Fruit fly (Drosophila melanogaster) whole organism, embryonic: ENCODE measurements around the gene CG3505.

Source experiments
- Abd-B ChIP-seq: fragments of 200-800 bp; sonication (Bioruptor generic); optimal IDR thresholded peaks from 2 replicates; lab custom pipeline; 2018; ENCODE audit warnings: missing biosample characterization, mild to moderate bottlenecking, missing genetic modification characterization, moderate library complexity
- Blimp-1 ChIP-seq: fragments of 200-800 bp; sonication (Bioruptor generic); optimal IDR thresholded peaks from 3 replicates; lab custom pipeline; 2018; ENCODE audit warnings: missing biosample characterization, missing genetic modification characterization, mild to moderate bottlenecking, moderate library complexity, missing genetic modification reagents
- CG11456 ChIP-seq: fragments of 200-800 bp; sonication (Bioruptor generic); IDR thresholded peaks from 3 replicates; pipeline ENCODE4 v1.3.6; 2022; ENCODE audit warnings: missing biosample characterization, missing genetic modification characterization
- CG12071 ChIP-seq: fragments of 200-800 bp; sonication (Bioruptor generic); optimal IDR thresholded peaks from 3 replicates; lab custom pipeline; 2018; ENCODE audit warnings: missing biosample characterization, mild to moderate bottlenecking, missing genetic modification characterization
- CG12236 ChIP-seq: fragments of 200-800 bp; sonication (Bioruptor generic); optimal IDR thresholded peaks from 2 replicates; lab custom pipeline; 2016; ENCODE audit warnings: missing biosample characterization, missing genetic modification characterization
- CG1233 ChIP-seq: fragments of 200-800 bp; sonication (Bioruptor generic); optimal IDR thresholded peaks from 4 replicates; lab custom pipeline; 2018; ENCODE audit warnings: missing biosample characterization, mild to moderate bottlenecking, missing genetic modification characterization
- CG14441 ChIP-seq: fragments of 200-800 bp; sonication (Bioruptor generic); IDR thresholded peaks from 2 replicates; pipeline ENCODE4 v1.3.6; 2022; ENCODE audit warnings: missing biosample characterization, missing genetic modification characterization
- CG15269 ChIP-seq: fragments of 200-800 bp; sonication (Bioruptor generic); optimal IDR thresholded peaks from 2 replicates; lab custom pipeline; 2018; ENCODE audit warnings: missing biosample characterization, mild to moderate bottlenecking, missing genetic modification characterization, moderate library complexity
- CG1529 ChIP-seq: fragments of 200-800 bp; sonication (Bioruptor generic); optimal IDR thresholded peaks from 3 replicates; lab custom pipeline; 2018; ENCODE audit warnings: missing biosample characterization, missing genetic modification characterization
- CG16815 ChIP-seq: fragments of 200-800 bp; sonication (Bioruptor generic); optimal IDR thresholded peaks from 3 replicates; lab custom pipeline; 2017; ENCODE audit warnings: missing biosample characterization, mild to moderate bottlenecking, missing genetic modification characterization
- CG17829 ChIP-seq: fragments of 200-800 bp; optimal IDR thresholded peaks from 2 replicates; lab custom pipeline; 2019; ENCODE audit warnings: missing biosample characterization, mild to moderate bottlenecking, missing genetic modification characterization, moderate library complexity
- CG18011 ChIP-seq: fragments of 200-800 bp; sonication (Bioruptor generic); optimal IDR thresholded peaks from 2 replicates; lab custom pipeline; 2017; ENCODE audit warnings: missing biosample characterization, missing genetic modification characterization, mild to moderate bottlenecking, moderate library complexity, missing genotype
- CG18599 ChIP-seq: fragments of 200-800 bp; sonication (Bioruptor generic); optimal IDR thresholded peaks from 3 replicates; lab custom pipeline; 2017; ENCODE audit warnings: missing biosample characterization, missing genetic modification characterization, mild to moderate bottlenecking, moderate library complexity, missing genetic modification reagents
- CG2120 ChIP-seq: fragments of 200-800 bp; sonication (Bioruptor generic); optimal IDR thresholded peaks from 3 replicates; lab custom pipeline; 2016; ENCODE audit warnings: missing biosample characterization, missing genetic modification characterization
- CG31441 ChIP-seq: fragments of 200-800 bp; sonication (Bioruptor generic); IDR thresholded peaks from 2 replicates; pipeline ENCODE4 v1.3.6; 2022; ENCODE audit warnings: missing biosample characterization, missing genetic modification characterization
- CG3847 ChIP-seq: fragments of 200-800 bp; sonication (Bioruptor generic); IDR thresholded peaks from 2 replicates; pipeline ENCODE4 v1.3.6; 2022; ENCODE audit warnings: missing biosample characterization, missing genetic modification characterization
- CG4707 ChIP-seq: fragments of 200-800 bp; sonication (Bioruptor generic); optimal IDR thresholded peaks from 2 replicates; lab custom pipeline; 2018; ENCODE audit warnings: missing biosample characterization, mild to moderate bottlenecking, missing genetic modification characterization, moderate library complexity
- CG8388 ChIP-seq: fragments of 200-800 bp; sonication (Bioruptor generic); optimal IDR thresholded peaks from 2 replicates; lab custom pipeline; 2019; ENCODE audit warnings: missing biosample characterization, mild to moderate bottlenecking, missing genetic modification characterization, moderate library complexity
- CG9437 ChIP-seq: fragments of 200-800 bp; sonication (Bioruptor generic); optimal IDR thresholded peaks from 2 replicates; lab custom pipeline; 2018; ENCODE audit warnings: missing biosample characterization, mild to moderate bottlenecking, missing genetic modification characterization
- Dbx ChIP-seq: fragments of 200-800 bp; sonication (Bioruptor generic); IDR thresholded peaks from 3 replicates; pipeline ENCODE4 v1.3.6; 2022; ENCODE audit warnings: missing biosample characterization, missing genetic modification characterization
- Dip3 ChIP-seq: fragments of 200-800 bp; sonication (Bioruptor generic); optimal IDR thresholded peaks from 3 replicates; lab custom pipeline; 2016; ENCODE audit warnings: missing biosample characterization, missing genetic modification characterization
- ERR ChIP-seq: fragments of 200-800 bp; sonication (Bioruptor generic); optimal IDR thresholded peaks from 2 replicates; lab custom pipeline; 2016; ENCODE audit warnings: missing biosample characterization, missing genetic modification characterization
- Fer1 ChIP-seq: fragments of 200-800 bp; sonication (Bioruptor generic); optimal IDR thresholded peaks from 2 replicates; lab custom pipeline; 2017; ENCODE audit warnings: missing biosample characterization, mild to moderate bottlenecking, missing genetic modification characterization
- Gug ChIP-seq: fragments of 200-800 bp; sonication (Bioruptor generic); IDR thresholded peaks from 4 replicates; pipeline ENCODE4 v1.3.6; 2022; ENCODE audit warnings: missing biosample characterization, missing genetic modification characterization
- H2.0 ChIP-seq: fragments of 200-800 bp; sonication (Bioruptor generic); IDR thresholded peaks from 2 replicates; pipeline ENCODE4 v1.3.6; 2022; ENCODE audit warnings: missing biosample characterization, missing genetic modification characterization
- Mes4 ChIP-seq: fragments of 200-800 bp; sonication (Bioruptor generic); optimal IDR thresholded peaks from 2 replicates; lab custom pipeline; 2016; ENCODE audit warnings: missing biosample characterization, missing genetic modification characterization
- NK7.1 ChIP-seq: fragments of 200-800 bp; sonication (Bioruptor generic); optimal IDR thresholded peaks from 3 replicates; lab custom pipeline; 2016; ENCODE audit warnings: missing biosample characterization, missing genetic modification characterization
- Ssrp ChIP-seq: fragments of 200-800 bp; sonication (Bioruptor generic); optimal IDR thresholded peaks from 2 replicates; lab custom pipeline; 2018; ENCODE audit warnings: missing biosample characterization, mild to moderate bottlenecking, missing genetic modification characterization, moderate library complexity
- TFAM ChIP-seq: fragments of 200-800 bp; sonication (Bioruptor generic); optimal IDR thresholded peaks from 2 replicates; lab custom pipeline; 2017; ENCODE audit warnings: missing biosample characterization, missing genetic modification characterization, inconsistent platforms
- Vsx1 ChIP-seq: fragments of 200-800 bp; sonication (Bioruptor generic); optimal IDR thresholded peaks from 2 replicates; lab custom pipeline; 2017; ENCODE audit warnings: missing biosample characterization, mild to moderate bottlenecking, missing genetic modification characterization, missing genetic modification reagents
- bcd ChIP-seq: fragments of 200-800 bp; sonication (Bioruptor generic); optimal IDR thresholded peaks from 2 replicates; lab custom pipeline; 2017; ENCODE audit warnings: missing biosample characterization, mild to moderate bottlenecking, missing genetic modification characterization
- chif ChIP-seq, 2 experiments: fragments of 200-800 bp; sonication (Bioruptor generic); optimal IDR thresholded peaks; 3 replicates each; lab custom pipeline; 2016; ENCODE audit warnings: missing biosample characterization in 2 of 2, missing genetic modification characterization in 2 of 2
- chn ChIP-seq: fragments of 200-800 bp; sonication (Bioruptor generic); optimal IDR thresholded peaks from 2 replicates; lab custom pipeline; 2016; ENCODE audit warnings: missing biosample characterization, missing genetic modification characterization
- crol ChIP-seq: fragments of 200-800 bp; sonication (Bioruptor generic); IDR thresholded peaks from 2 replicates; pipeline ENCODE4 v1.3.6; 2022; ENCODE audit warnings: missing biosample characterization, missing genetic modification characterization
- eve ChIP-seq, 2 experiments: fragments of >200 bp; optimal IDR thresholded peaks; 2 replicates each; lab custom pipeline; 2017; ENCODE audit warnings: missing biosample characterization in 2 of 2, missing genetic modification characterization in 2 of 2
- ewg ChIP-seq: fragments of 200-800 bp; sonication (Bioruptor generic); optimal IDR thresholded peaks from 3 replicates; lab custom pipeline; 2017; ENCODE audit warnings: mild to moderate bottlenecking, missing biosample characterization, missing genetic modification reagents, missing genetic modification characterization
- fd102C ChIP-seq: fragments of 200-800 bp; sonication (Bioruptor generic); optimal IDR thresholded peaks from 2 replicates; lab custom pipeline; 2018; ENCODE audit warnings: missing biosample characterization, mild to moderate bottlenecking, missing genetic modification characterization, moderate library complexity
- grn ChIP-seq: fragments of 200-800 bp; sonication (Bioruptor generic); optimal IDR thresholded peaks from 3 replicates; lab custom pipeline; 2017; ENCODE audit warnings: missing biosample characterization, missing genetic modification characterization
- hbn ChIP-seq: fragments of 200-800 bp; sonication (Bioruptor generic); IDR thresholded peaks from 2 replicates; pipeline ENCODE4 v1.3.6; 2022; ENCODE audit warnings: missing biosample characterization, missing genetic modification characterization; ENCODE audit not compliant: partially characterized antibody
- ind ChIP-seq: fragments of 200-800 bp; sonication (Bioruptor generic); optimal IDR thresholded peaks from 3 replicates; lab custom pipeline; 2016; ENCODE audit warnings: missing biosample characterization, missing genetic modification characterization
- inv ChIP-seq: fragments of 200-800 bp; sonication (Bioruptor generic); IDR thresholded peaks from 2 replicates; pipeline ENCODE4 v1.3.6; 2022; ENCODE audit warnings: missing biosample characterization, missing genetic modification characterization; ENCODE audit not compliant: partially characterized antibody
- pita ChIP-seq: fragments of 200-800 bp; sonication (Bioruptor generic); optimal IDR thresholded peaks from 2 replicates; lab custom pipeline; 2017; ENCODE audit warnings: missing biosample characterization, mild to moderate bottlenecking, missing genetic modification characterization
- pzg ChIP-seq: fragments of 200-800 bp; sonication (Bioruptor generic); optimal IDR thresholded peaks from 3 replicates; lab custom pipeline; 2018; ENCODE audit warnings: missing biosample characterization, mild to moderate bottlenecking, missing genetic modification characterization, moderate library complexity
- ranshi ChIP-seq: fragments of 200-800 bp; sonication (Bioruptor generic); IDR thresholded peaks from 2 replicates; pipeline ENCODE4 v1.3.6; 2022; ENCODE audit warnings: missing biosample characterization, missing genetic modification characterization
- stc ChIP-seq: fragments of 200-800 bp; sonication (Bioruptor generic); IDR thresholded peaks from 2 replicates; pipeline ENCODE4 v1.3.6; 2022; ENCODE audit warnings: missing biosample characterization, missing genetic modification characterization
- toy ChIP-seq: fragments of 200-800 bp; sonication (Bioruptor generic); IDR thresholded peaks from 2 replicates; pipeline ENCODE4 v1.3.6; 2022; ENCODE audit warnings: missing biosample characterization, missing genetic modification characterization
- tup ChIP-seq: fragments of 200-800 bp; sonication (Bioruptor generic); optimal IDR thresholded peaks from 2 replicates; lab custom pipeline; 2016; ENCODE audit warnings: missing biosample characterization, mild to moderate bottlenecking, missing genetic modification characterization, moderate library complexity
- tx ChIP-seq: fragments of 200-800 bp; sonication (Bioruptor generic); optimal IDR thresholded peaks from 2 replicates; lab custom pipeline; 2016; ENCODE audit warnings: missing biosample characterization, missing genetic modification characterization
- vfl ChIP-seq: fragments of 200-800 bp; sonication (Bioruptor generic); optimal IDR thresholded peaks from 2 replicates; lab custom pipeline; 2016; ENCODE audit warnings: missing biosample characterization, missing genetic modification characterization

The CG3505 gene

DNA sequence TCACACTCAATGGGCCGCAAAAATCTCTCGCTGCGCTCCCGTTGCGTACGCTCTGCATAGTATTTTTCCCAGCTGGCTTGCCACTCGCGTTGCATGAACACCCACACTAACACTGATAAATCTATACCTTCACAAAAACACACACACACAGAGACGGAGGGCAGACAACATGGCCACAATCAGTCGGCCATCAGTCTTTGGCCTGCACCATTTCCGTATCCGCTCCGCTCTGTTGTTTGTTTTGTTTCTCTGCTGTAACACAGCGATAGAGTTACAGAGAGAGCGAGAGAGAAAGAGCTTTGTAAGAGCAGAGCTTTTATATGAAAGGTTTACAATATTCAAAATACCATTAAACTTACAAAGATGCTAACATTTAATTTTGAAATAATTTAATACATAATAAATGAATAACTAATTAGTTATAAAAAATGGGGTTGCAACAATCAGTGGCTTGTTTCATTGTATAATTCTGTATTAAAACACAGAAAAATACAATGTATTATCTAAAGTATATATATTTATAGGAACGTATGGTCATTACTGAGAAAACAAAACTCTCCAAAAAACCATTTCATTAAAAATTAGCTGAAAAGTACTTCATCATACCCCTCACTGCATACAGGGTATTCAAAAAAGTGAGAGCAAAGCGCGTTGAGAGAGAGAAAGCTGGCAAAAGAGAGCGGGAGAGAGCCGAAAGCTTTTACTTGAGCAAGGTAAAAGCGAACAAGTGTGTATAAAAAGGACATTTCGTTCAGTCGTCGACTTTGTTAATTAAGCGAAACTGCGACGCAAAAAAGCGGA, 48.2 kb upstream of the CG3505 start, which contains the start of gene CG14853 (continued):
- TF ChIP-seq CG1529 (GFP tag; lab: Kevin White, UChicago) (peak; percentile 69), TFAM (GFP tag; lab: Kevin White, UChicago) (no peak), Abd-B (peak; percentile 72), pzg (GFP tag; lab: Kevin White, UChicago) (no peak), CG3847 (peak; percentile 69), CG15269 (tag; lab: Kevin White, UChicago) (peak; percentile 91), CG2120 (GFP tag; lab: Kevin White, UChicago) (peak; percentile 77), CG14441 (GFP tag; lab: Robert Waterston, UW) (peak; percentile 75), chif (GFP tag; optimal IDR thresholded peaks at IDR 0.05; lab: Kevin White, UChicago) (peak; percentile 4 to 14), CG12236 (no peak), stc (GFP tag; lab: Robert Waterston, UW) (peak; percentile 76), CG16815 (GFP tag; lab: Kevin White, UChicago) (peak; percentile 53), ewg (peak; percentile 87), fd102C (no peak), Vsx1 (peak; percentile 55), Blimp-1 (GFP tag; lab: Kevin White, UChicago) (peak; percentile 77), bcd (GFP tag; lab: Kevin White, UChicago) (peak; percentile 58), pita (GFP tag; lab: Kevin White, UChicago) (no peak), CG18599 (GFP tag; lab: Kevin White, UChicago) (peak; percentile 67), CG9437 (GFP tag; lab: Kevin White, UChicago) (peak; percentile 84), toy (GFP tag; lab: Robert Waterston, UW) (no peak), H2.0 (GFP tag; lab: Robert Waterston, UW) (peak; percentile 75), Gug (GFP tag; lab: Robert Waterston, UW) (peak; percentile 52; the same call in 2 of the 4 replicates), tx (GFP tag; lab: Kevin White, UChicago) (no peak), NK7.1 (GFP tag; lab: Kevin White, UChicago) (peak; percentile 3), inv (GFP tag; lab: Robert Waterston, UW) (no peak), CG31441 (GFP tag; lab: Robert Waterston, UW) (peak; percentile 89), tup (GFP tag; lab: Kevin White, UChicago) (no peak), Fer1 (GFP tag; lab: Kevin White, UChicago) (peak; percentile 71), grn (GFP tag; lab: Kevin White, UChicago) (peak; percentile 34), CG8388 (GFP tag; lab: Kevin White, UChicago) (peak; percentile 60), ERR (no peak), Mes4 (GFP tag; lab: Kevin White, UChicago) (peak; percentile 26), Dbx (GFP tag; lab: Robert Waterston, UW) (no peak), ind (peak; percentile 62), eve (GFP tag; optimal IDR thresholded peaks at IDR 0.05; lab: Kevin White, UChicago) (peak in 1 of 2 experiments; percentile 68), CG4707 (GFP tag; lab: Kevin White, UChicago) (peak; percentile 70), Ssrp (tag; lab: Kevin White, UChicago) (peak; percentile 92), hbn (no peak), ranshi (GFP tag; lab: Robert Waterston, UW) (peak; percentile 74), CG17829 (tag; lab: Kevin White, UChicago) (peak; percentile 84), vfl (GFP tag; lab: Kevin White, UChicago) (no peak), CG11456 (peak; percentile 72), Dip3 (GFP tag; lab: Kevin White, UChicago) (no peak), chn (peak; percentile 14), CG18011 (GFP tag; lab: Kevin White, UChicago) (peak; percentile 50), CG12071 (peak; percentile 88), CG1233 (GFP tag; lab: Kevin White, UChicago) (peak; percentile 72), crol (GFP tag; lab: Robert Waterston, UW) (no peak)
